Worm (Caenorhabditis elegans) whole organism, L3 larva: ENCODE measurements around the gene taf-9.

Experiments used
- R02D3.7 ChIP-seq: fragments of 150-350 bp; optimal IDR thresholded peaks from 2 replicates; lab custom pipeline; 2014; ENCODE audit warnings: missing biosample characterization, missing genetic modification characterization
- ZK546.5 ChIP-seq: sonication (generic microtip); optimal IDR thresholded peaks from 2 replicates; lab custom pipeline; 2017; ENCODE audit warnings: missing biosample characterization, missing genetic modification characterization
- ama-1 ChIP-seq: fragments of 150-350 bp; optimal IDR thresholded peaks from 2 replicates; lab custom pipeline; 2018
- ceh-16 ChIP-seq: sonication (generic microtip); optimal IDR thresholded peaks from 2 replicates; lab custom pipeline; 2017; ENCODE audit warnings: missing biosample characterization, missing genetic modification characterization
- ceh-82 ChIP-seq: fragments of 150-350 bp; optimal IDR thresholded peaks from 2 replicates; lab custom pipeline; 2014; ENCODE audit warnings: missing biosample characterization, missing genetic modification characterization
- ceh-9 ChIP-seq: sonication (generic microtip); optimal IDR thresholded peaks from 2 replicates; lab custom pipeline; 2018; ENCODE audit warnings: missing biosample characterization, missing genetic modification characterization
- daf-12 ChIP-seq: fragments of 150-350 bp; optimal IDR thresholded peaks from 2 replicates; lab custom pipeline; 2014; ENCODE audit warnings: missing biosample characterization, missing genetic modification reagents, missing genetic modification characterization
- egl-27 ChIP-seq: sonication (generic microtip); optimal IDR thresholded peaks from 4 replicates; lab custom pipeline; 2017; ENCODE audit warnings: missing biosample characterization, missing genetic modification reagents, missing genetic modification characterization
- egl-5 ChIP-seq: fragments of 150-350 bp; optimal IDR thresholded peaks from 2 replicates; lab custom pipeline; 2017; ENCODE audit warnings: missing biosample characterization, missing genetic modification reagents, missing genetic modification characterization, inconsistent platforms
- elt-1 ChIP-seq: fragments of 150-350 bp; optimal IDR thresholded peaks from 2 replicates; lab custom pipeline; 2014; ENCODE audit warnings: missing biosample characterization, missing genetic modification characterization
- eor-1 ChIP-seq, 2 experiments: fragments of 150-350 bp; optimal IDR thresholded peaks; 2 replicates each; lab custom pipeline; 2014 to 2018; ENCODE audit warnings: missing biosample characterization in 2 of 2, missing genetic modification characterization in 2 of 2
- fkh-2 ChIP-seq: fragments of 150-350 bp; optimal IDR thresholded peaks from 2 replicates; lab custom pipeline; 2014; ENCODE audit warnings: missing biosample characterization, missing genetic modification reagents, missing genetic modification characterization
- fos-1 ChIP-seq: fragments of 150-350 bp; optimal IDR thresholded peaks from 2 replicates; lab custom pipeline; 2014; ENCODE audit warnings: missing biosample characterization, missing genetic modification characterization
- hmg-11 ChIP-seq: sonication (generic microtip); optimal IDR thresholded peaks from 2 replicates; lab custom pipeline; 2016; ENCODE audit warnings: missing genetic modification characterization, missing compliant biosample characterization
- jun-1 ChIP-seq: fragments of 150-350 bp; optimal IDR thresholded peaks from 2 replicates; lab custom pipeline; 2014; ENCODE audit warnings: missing biosample characterization, missing genetic modification reagents, missing genetic modification characterization
- lin-15B ChIP-seq: fragments of 150-350 bp; optimal IDR thresholded peaks from 2 replicates; lab custom pipeline; 2014; ENCODE audit warnings: missing biosample characterization, missing genetic modification characterization
- lin-39 ChIP-seq: fragments of 150-350 bp; optimal IDR thresholded peaks from 2 replicates; lab custom pipeline; 2018; ENCODE audit warnings: missing biosample characterization, missing genetic modification reagents, missing genetic modification characterization
- lsy-12 ChIP-seq: sonication (generic microtip); optimal IDR thresholded peaks from 2 replicates; lab custom pipeline; 2016; ENCODE audit warnings: mild to moderate bottlenecking, missing genetic modification characterization, missing compliant biosample characterization
- mdl-1 ChIP-seq: fragments of 150-350 bp; optimal IDR thresholded peaks from 2 replicates; lab custom pipeline; 2014; ENCODE audit warnings: missing biosample characterization, missing genetic modification characterization
- mml-1 ChIP-seq: fragments of 150-350 bp; sonication (generic microtip); optimal IDR thresholded peaks from 3 replicates; lab custom pipeline; 2014; ENCODE audit warnings: missing biosample characterization, missing genetic modification characterization
- nfya-1 ChIP-seq: sonication (generic microtip); optimal IDR thresholded peaks from 2 replicates; lab custom pipeline; 2017; ENCODE audit warnings: missing genetic modification characterization, mild to moderate bottlenecking, missing compliant biosample characterization, antibody characterized with exemption, moderate library complexity; ENCODE audit not compliant: insufficient read depth
- nhr-11 ChIP-seq: fragments of 150-350 bp; optimal IDR thresholded peaks from 2 replicates; lab custom pipeline; 2014; ENCODE audit warnings: missing biosample characterization, missing genetic modification characterization
- nhr-12 ChIP-seq: fragments of 150-350 bp; optimal IDR thresholded peaks from 2 replicates; lab custom pipeline; 2014; ENCODE audit warnings: missing biosample characterization, missing genetic modification characterization
- nhr-23 ChIP-seq: fragments of 150-350 bp; optimal IDR thresholded peaks from 2 replicates; lab custom pipeline; 2014; ENCODE audit warnings: missing biosample characterization, missing genetic modification reagents, missing genetic modification characterization
- nhr-237 ChIP-seq: fragments of 150-350 bp; optimal IDR thresholded peaks from 2 replicates; lab custom pipeline; 2014; ENCODE audit warnings: missing biosample characterization, missing genetic modification characterization
- nhr-28 ChIP-seq: fragments of 150-350 bp; optimal IDR thresholded peaks from 2 replicates; lab custom pipeline; 2014; ENCODE audit warnings: missing biosample characterization, missing genetic modification characterization
- nhr-43 ChIP-seq: sonication (generic microtip); optimal IDR thresholded peaks from 2 replicates; lab custom pipeline; 2016; ENCODE audit warnings: mild to moderate bottlenecking, missing genetic modification characterization, missing compliant biosample characterization; ENCODE audit not compliant: poor library complexity, severe bottlenecking
- nhr-67 ChIP-seq: fragments of 150-350 bp; optimal IDR thresholded peaks from 2 replicates; lab custom pipeline; 2014; ENCODE audit warnings: missing biosample characterization, missing genetic modification characterization
- nhr-76 ChIP-seq: fragments of 150-350 bp; sonication (generic microtip); optimal IDR thresholded peaks from 5 replicates; lab custom pipeline; 2014; ENCODE audit warnings: missing biosample characterization, missing genetic modification characterization
- nhr-77 ChIP-seq: fragments of 150-350 bp; optimal IDR thresholded peaks from 2 replicates; lab custom pipeline; 2014; ENCODE audit warnings: missing biosample characterization, missing genetic modification characterization
- sea-2 ChIP-seq: fragments of 150-350 bp; sonication (generic microtip); optimal IDR thresholded peaks from 4 replicates; lab custom pipeline; 2014; ENCODE audit warnings: missing biosample characterization, missing genetic modification reagents, missing genetic modification characterization
- skn-1 ChIP-seq: fragments of 150-350 bp; optimal IDR thresholded peaks from 2 replicates; lab custom pipeline; 2014; ENCODE audit warnings: missing biosample characterization, missing genetic modification characterization
- tbx-2 ChIP-seq: sonication (generic microtip); optimal IDR thresholded peaks from 2 replicates; lab custom pipeline; 2016; ENCODE audit warnings: mild to moderate bottlenecking, missing genetic modification characterization, missing compliant biosample characterization
- unc-39 ChIP-seq: sonication (generic microtip); optimal IDR thresholded peaks from 4 replicates; lab custom pipeline; 2017; ENCODE audit warnings: missing biosample characterization, missing genetic modification characterization
- zag-1 ChIP-seq: fragments of 150-350 bp; optimal IDR thresholded peaks from 2 replicates; lab custom pipeline; 2014; ENCODE audit warnings: missing biosample characterization, missing genetic modification characterization
- ztf-4 ChIP-seq: fragments of 150-350 bp; optimal IDR thresholded peaks from 2 replicates; lab custom pipeline; 2014; ENCODE audit warnings: missing biosample characterization, missing genetic modification characterization

taf-9 gene

DNA sequence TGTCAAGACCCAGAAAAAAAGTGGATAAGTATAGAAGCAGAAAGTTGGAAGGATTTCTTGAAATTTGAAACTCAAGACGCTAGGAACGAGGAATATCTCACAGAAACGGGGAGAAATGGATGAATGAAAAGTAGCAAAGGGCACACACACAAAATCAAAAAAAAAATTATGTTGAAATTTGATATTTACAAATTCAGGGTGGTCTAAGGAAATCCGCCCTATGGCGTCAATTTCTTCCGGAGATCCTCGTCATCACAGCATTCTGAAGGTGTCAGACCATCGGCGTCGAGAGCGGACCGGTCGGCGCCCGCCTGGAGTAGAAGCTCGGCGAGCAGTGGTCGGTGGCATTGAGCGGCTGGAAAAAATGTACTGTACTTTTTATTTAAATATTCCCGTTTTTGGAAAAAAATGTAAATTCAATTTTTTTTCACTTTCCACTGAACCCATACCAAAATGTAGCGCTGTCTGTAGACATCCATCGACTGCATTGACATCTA is 16.0 kb downstream of the taf-9 start:
- TF ChIP-seq sea-2 (GFP tag; lab: Kevin White, UChicago) (no peak), hmg-11 (tag; lab: Kevin White, UChicago) (no peak), jun-1 (tag; lab: Kevin White, UChicago) (no peak)
- TF ChIP-seq, all 47 proteins: peak for 0

DNA sequence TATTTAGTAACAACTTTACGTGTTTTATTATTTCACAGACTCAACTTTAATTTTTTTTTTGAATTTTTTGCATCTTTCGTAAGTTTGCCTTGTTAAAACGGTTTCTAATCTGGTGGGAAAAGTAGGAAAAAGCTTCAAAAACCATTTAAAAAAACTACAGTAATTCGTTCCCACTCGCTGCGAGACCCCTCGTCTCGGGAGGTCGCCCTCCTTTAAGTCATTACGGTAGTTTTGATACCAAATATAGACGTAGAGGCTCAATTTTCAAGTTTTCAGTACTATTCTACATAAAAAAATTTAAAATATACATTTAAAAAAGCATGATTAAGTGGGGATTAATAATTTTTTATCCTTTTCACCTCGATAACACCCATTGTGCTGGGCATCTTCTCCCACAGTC is 16.8 kb downstream of the taf-9 start:
- TF ChIP-seq elt-1 (no peak), lsy-12 (no peak), nhr-237 (no peak), nfya-1 (tag; lab: Kevin White, UChicago) (no peak)
- TF ChIP-seq, all 47 proteins: peak for 0

- no peak for TF ChIP-seq elt-1
- no peak for TF ChIP-seq ama-1 (lab: Kevin White, UChicago)
- TF ChIP-seq nhr-11, result no peak
- no peak for TF ChIP-seq tbx-2 (tag; lab: Kevin White, UChicago)
- TF ChIP-seq nhr-23 (tag; lab: Kevin White, UChicago), result no peak
- no peak for TF ChIP-seq nhr-237
- TF ChIP-seq daf-12 (tag; lab: Kevin White, UChicago), result no peak
- no peak for TF ChIP-seq unc-39 (tag; lab: Kevin White, UChicago)
- TF ChIP-seq lsy-12, result no peak
- no peak for TF ChIP-seq ceh-82
- no peak for TF ChIP-seq ceh-16 (tag; lab: Kevin White, UChicago)
- TF ChIP-seq nhr-12 (tag; lab: Kevin White, UChicago), result no peak
- TF ChIP-seq egl-27, result no peak
- no peak for TF ChIP-seq nfya-1 (tag; lab: Kevin White, UChicago)
- TF ChIP-seq zag-1 (tag; lab: Kevin White, UChicago), result no peak
- TF ChIP-seq ztf-4 (tag; lab: Kevin White, UChicago), result no peak
- no peak for TF ChIP-seq lin-39 (tag; lab: Kevin White, UChicago)
Measured at ce11 chrIII:13641588-13641987, 17.5 kb downstream of the taf-9 start, which contains the start of gene acbp-5. Gene acbp-5 (minus strand): TSS chrIII:13641688.

- TF ChIP-seq lin-39 (tag; lab: Kevin White, UChicago), result no peak
- TF ChIP-seq nhr-77 (tag; lab: Kevin White, UChicago), result no peak
- no peak for TF ChIP-seq R02D3.7 (tag; lab: Kevin White, UChicago)
- TF ChIP-seq tbx-2 (tag; lab: Kevin White, UChicago), result no peak
- no peak for TF ChIP-seq ZK546.5 (tag; lab: Kevin White, UChicago)
- no peak for TF ChIP-seq nhr-43 (tag; lab: Kevin White, UChicago)
- TF ChIP-seq fos-1, result no peak
- no peak for TF ChIP-seq ztf-4 (tag; lab: Kevin White, UChicago)
- no peak for TF ChIP-seq nhr-12 (tag; lab: Kevin White, UChicago)
- no peak for TF ChIP-seq nhr-28 (tag; lab: Kevin White, UChicago)
- TF ChIP-seq jun-1 (tag; lab: Kevin White, UChicago), result no peak
- TF ChIP-seq ama-1 (lab: Kevin White, UChicago), result no peak
- no peak for TF ChIP-seq nhr-76
- no peak for TF ChIP-seq ceh-9 (tag; lab: Kevin White, UChicago)
- no peak for TF ChIP-seq fkh-2 (tag; lab: Kevin White, UChicago)
- TF ChIP-seq lin-15B (tag; lab: Kevin White, UChicago), result no peak
- TF ChIP-seq hmg-11 (tag; lab: Kevin White, UChicago), result no peak
- no peak for TF ChIP-seq ceh-16 (tag; lab: Kevin White, UChicago)
Measured at ce11 chrIII:13642227-13642626, 18.2 kb downstream of the taf-9 start, which contains the start of gene T12D8.10. Gene T12D8.10 (minus strand): TSS chrIII:13642327.

ce11 chrIII:13642776-13643175 is 18.7 kb downstream of the taf-9 start:
- TF ChIP-seq mdl-1 (tag; lab: Kevin White, UChicago) (no peak), nhr-28 (tag; lab: Kevin White, UChicago) (no peak), nhr-23 (tag; lab: Kevin White, UChicago) (no peak), fos-1 (no peak), jun-1 (tag; lab: Kevin White, UChicago) (no peak), egl-5 (no peak), sea-2 (GFP tag; lab: Kevin White, UChicago) (no peak), nhr-67 (no peak), mml-1 (no peak), skn-1 (tag; lab: Kevin White, UChicago) (no peak), ama-1 (lab: Kevin White, UChicago) (no peak), eor-1 (tag; optimal IDR thresholded peaks at IDR 0.05; lab: Kevin White, UChicago) (no peak), ceh-16 (tag; lab: Kevin White, UChicago) (no peak)
